Fruit fly (Drosophila melanogaster) whole organism: ENCODE results near the gene NK7.1.

Experiments
- CG8478 ChIP-seq: fragments of >200 bp; optimal IDR thresholded peaks from 2 replicates; lab custom pipeline; 2018; ENCODE audit warnings: inconsistent platforms
- Dll ChIP-seq: fragments of >200 bp; optimal IDR thresholded peaks from 2 replicates; lab custom pipeline; 2017
- EcR ChIP-seq, 2 experiments: fragments of >200 bp; optimal IDR thresholded peaks; 2 replicates each; lab custom pipeline; 2017; ENCODE audit warnings: missing biosample characterization in 2 of 2, missing genetic modification characterization in 2 of 2, missing genetic modification reagents in 2 of 2
- psq ChIP-seq: fragments of >200 bp; optimal IDR thresholded peaks from 2 replicates; lab custom pipeline; 2017
- usp ChIP-seq: fragments of >200 bp; optimal IDR thresholded peaks from 2 replicates; lab custom pipeline; 2017; ENCODE audit warnings: missing biosample characterization, missing genetic modification characterization, mixed read lengths

DNA sequence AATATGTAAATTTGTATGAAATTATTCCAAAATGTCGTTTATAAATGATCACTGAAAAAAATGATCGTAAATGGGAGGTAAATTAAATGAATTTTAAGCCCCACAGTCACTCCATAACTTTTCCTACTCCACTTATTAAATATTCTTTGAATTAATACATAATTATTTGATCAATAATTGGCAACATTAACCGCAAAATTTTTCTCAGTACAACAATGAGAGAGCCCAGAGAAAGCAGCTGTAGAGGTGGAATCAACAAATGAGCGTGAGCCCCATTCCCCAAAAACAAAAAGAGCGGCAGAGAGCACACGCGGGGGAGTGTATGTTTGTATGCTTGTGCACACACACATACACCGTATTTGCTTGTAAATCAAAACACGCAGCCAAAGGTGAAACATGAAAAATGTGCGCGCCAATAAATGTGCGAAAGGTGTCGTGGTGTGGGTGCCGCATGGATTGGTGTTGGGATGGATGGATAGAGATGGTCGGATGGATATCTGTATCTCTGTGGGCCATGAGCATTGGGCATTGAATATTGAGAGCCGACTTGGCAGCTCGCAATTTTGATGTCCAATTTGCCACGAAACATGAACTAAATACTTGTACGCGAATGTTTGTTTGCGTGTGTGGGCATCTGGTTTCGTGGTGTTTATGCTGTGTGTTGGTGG is 88.9 kb downstream of the NK7.1 start:
- TF ChIP-seq psq (lab: Kevin White, UChicago) (no peak), usp (GFP tag; lab: Kevin White, UChicago) (no peak), CG8478 (lab: Kevin White, UChicago) (no peak), EcR (GFP tag; optimal IDR thresholded peaks at IDR 0.05; lab: Kevin White, UChicago) (no peak), Dll (peak; percentile 92)
